Worm (Caenorhabditis elegans): Measurements from ENCODE around the gene strm-1.

Gene strm-1

ce11 chrIII:2454757-2455306 is 53.0 kb downstream of the strm-1 start, which contains the start of gene nhr-121:
nhr-121 (minus strand) TSS chrIII:2454807.
- TF ChIP-seq lin-35 (GFP tag; optimal IDR thresholded peaks at IDR 0.05) (peak in 1 of 2 experiments; percentile 37), nhr-12 (tag; optimal IDR thresholded peaks at IDR 0.05) (no peak), elt-2 (tag; optimal IDR thresholded peaks at IDR 0.05) (peak; percentile 63)
